Fruit fly (Drosophila melanogaster) whole organism, adult: Measurements from ENCODE around the gene Cyp313a1.

Source experiments
- CG14711 ChIP-seq: fragments of 200-800 bp; sonication (Bioruptor generic); optimal IDR thresholded peaks from 2 replicates; lab custom pipeline; 2018; ENCODE audit warnings: missing biosample characterization, mild to moderate bottlenecking, missing genetic modification characterization, moderate library complexity
- CG5204 ChIP-seq: fragments of 200-800 bp; sonication (Bioruptor generic); optimal IDR thresholded peaks from 2 replicates; lab custom pipeline; 2016; ENCODE audit warnings: missing biosample characterization, missing genetic modification characterization
- CG7101 ChIP-seq: fragments of 200-800 bp; sonication (Bioruptor generic); optimal IDR thresholded peaks from 2 replicates; lab custom pipeline; 2018; ENCODE audit warnings: missing biosample characterization, mild to moderate bottlenecking, missing genetic modification characterization, moderate library complexity
- Clk ChIP-seq: fragments of 200-800 bp; sonication (Bioruptor generic); optimal IDR thresholded peaks from 2 replicates; lab custom pipeline; 2017; ENCODE audit warnings: missing biosample characterization, missing genetic modification characterization
- Crg-1 ChIP-seq: fragments of 200-800 bp; sonication (Bioruptor generic); optimal IDR thresholded peaks from 2 replicates; lab custom pipeline; 2016; ENCODE audit warnings: missing biosample characterization, missing genetic modification characterization
- Hr96 ChIP-seq: fragments of 200-800 bp; sonication (Bioruptor generic); optimal IDR thresholded peaks from 2 replicates; lab custom pipeline; 2016; ENCODE audit warnings: missing biosample characterization, missing genetic modification characterization
- Mnt ChIP-seq: fragments of 200-800 bp; sonication (Bioruptor generic); optimal IDR thresholded peaks from 2 replicates; lab custom pipeline; 2016; ENCODE audit warnings: missing biosample characterization, mild to moderate bottlenecking, missing genetic modification characterization
- kay ChIP-seq: fragments of 200-800 bp; sonication (Bioruptor generic); peaks from one replicate; lab custom pipeline; 2016; ENCODE audit warnings: missing biosample characterization, missing genetic modification characterization, borderline replicate concordance
- ovo ChIP-seq: fragments of 200-800 bp; sonication (Bioruptor generic); optimal IDR thresholded peaks from 2 replicates; lab custom pipeline; 2016; ENCODE audit warnings: missing biosample characterization, missing genetic modification characterization
- pad ChIP-seq: fragments of 200-800 bp; sonication (Bioruptor generic); optimal IDR thresholded peaks from 3 replicates; lab custom pipeline; 2017; ENCODE audit warnings: missing biosample characterization, missing genetic modification characterization, mild to moderate bottlenecking, moderate library complexity, missing genetic modification reagents
- toe ChIP-seq: fragments of 200-800 bp; sonication (Bioruptor generic); optimal IDR thresholded peaks from 2 replicates; lab custom pipeline; 2016; ENCODE audit warnings: missing biosample characterization, missing genetic modification characterization

DNA sequence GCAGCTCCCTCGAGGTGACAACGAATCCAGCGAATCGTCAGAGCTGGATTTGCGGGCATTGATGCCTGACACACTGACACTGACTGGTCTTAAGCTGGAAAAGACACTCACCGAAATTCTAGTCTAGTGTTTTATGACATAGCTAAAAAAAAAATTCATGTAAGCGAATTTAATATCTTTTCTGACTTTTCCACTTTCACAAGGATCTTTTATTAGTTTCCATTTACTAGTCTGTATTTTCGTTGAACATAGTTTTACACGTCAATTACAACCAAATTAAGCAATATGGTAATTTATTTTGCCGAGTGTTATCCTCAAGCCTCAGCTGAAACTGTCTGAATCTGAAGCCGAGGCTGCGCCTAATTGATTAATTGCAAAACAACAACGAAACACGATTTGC lies 24.5 kb upstream of the Cyp313a1 start:
- no peak for TF ChIP-seq CG5204 (GFP tag; lab: Kevin White, UChicago)
- no peak for TF ChIP-seq ovo
- TF ChIP-seq CG14711 (tag; lab: Kevin White, UChicago): no peak
- no peak for TF ChIP-seq Mnt
- no peak for TF ChIP-seq Hr96 (GFP tag; lab: Kevin White, UChicago)
- no peak for TF ChIP-seq CG7101 (tag; lab: Kevin White, UChicago)
- TF ChIP-seq Crg-1 (GFP tag; lab: Kevin White, UChicago): no peak
- no peak for TF ChIP-seq Clk
- TF ChIP-seq kay (GFP tag; lab: Kevin White, UChicago): no peak
- no peak for TF ChIP-seq pad (GFP tag; lab: Kevin White, UChicago)
- TF ChIP-seq toe (GFP tag; lab: Kevin White, UChicago): no peak
